Worm (Caenorhabditis elegans): Measurements from ENCODE around the gene F13A2.3.
A peak's percentile ranks its signal among the peaks of the same experiment; 100 is the strongest.

The F13A2.3 gene

DNA sequence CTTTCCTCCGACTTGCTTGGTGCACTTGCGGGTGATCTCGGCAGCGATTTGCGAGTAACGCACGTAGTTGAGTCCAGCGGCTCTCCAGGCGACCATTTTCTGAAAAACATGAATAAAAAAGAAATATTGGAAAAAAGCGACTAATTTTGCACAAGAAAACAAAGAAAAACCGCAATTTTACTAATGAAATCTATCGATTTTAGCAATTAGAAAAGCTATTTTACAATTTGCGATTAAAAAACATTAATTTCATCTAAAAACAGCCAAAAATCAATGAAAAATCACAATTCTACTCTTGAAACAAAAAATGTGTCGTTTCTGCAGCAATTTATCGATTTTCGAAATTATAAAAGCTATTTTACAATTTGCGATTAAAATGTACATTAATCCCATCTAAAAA is 49.8 kb downstream of the F13A2.3 start, which contains the start of gene hpo-18:
TSS of gene hpo-18 (minus strand) at position 101 of the 400 bp plus-strand sequence.
- TF ChIP-seq F16B12.6 (tag; optimal IDR thresholded peaks at IDR 0.05) (no peak), tbx-2 (tag; optimal IDR thresholded peaks at IDR 0.05) (no peak)

DNA sequence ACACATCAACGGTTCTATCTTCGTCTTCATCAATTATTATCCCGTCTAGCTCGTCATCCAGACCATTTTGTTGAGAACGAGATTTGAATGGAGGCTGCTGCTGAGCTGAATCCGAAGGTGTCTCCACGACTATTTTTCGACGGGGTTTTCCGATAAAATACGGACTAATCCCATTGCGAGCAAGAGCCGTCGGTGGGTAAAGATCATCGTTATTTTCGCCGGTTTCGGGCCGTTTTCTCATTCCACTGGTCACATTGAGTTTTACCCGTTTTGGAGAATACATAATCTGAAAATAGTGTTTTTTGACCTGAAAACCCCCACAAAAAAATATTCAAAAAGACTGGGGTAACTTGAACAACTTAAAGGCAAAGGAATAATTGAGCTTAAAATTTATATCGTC is 50.4 kb downstream of the F13A2.3 start, which contains the start of gene figl-1:
TSS of gene figl-1 (minus strand) at position 286 of the 400 bp plus-strand sequence.
- TF ChIP-seq sup-37 (GFP tag; optimal IDR thresholded peaks at IDR 0.05), result no peak
- no peak for TF ChIP-seq sptf-1 (tag; optimal IDR thresholded peaks at IDR 0.05)
- peak; percentile 0 for TF ChIP-seq zip-4 (GFP tag; optimal IDR thresholded peaks at IDR 0.05)
- TF ChIP-seq mef-2 (tag; optimal IDR thresholded peaks at IDR 0.05), result no peak
- no peak for TF ChIP-seq nhr-12 (tag; optimal IDR thresholded peaks at IDR 0.05)
- TF ChIP-seq nhr-71 (tag; optimal IDR thresholded peaks at IDR 0.05), result peak; percentile 7
- TF ChIP-seq elt-2 (tag; optimal IDR thresholded peaks at IDR 0.05), result peak; percentile 6
- no peak for TF ChIP-seq nhr-19 (GFP tag; conservative IDR thresholded peaks at IDR 0.05)
- TF ChIP-seq F16B12.6 (tag; optimal IDR thresholded peaks at IDR 0.05), result no peak
- TF ChIP-seq Y116A8C.19 (tag; optimal IDR thresholded peaks at IDR 0.05; ENCODE audit: borderline replicate concordance), result no peak
- TF ChIP-seq unc-130 (tag; optimal IDR thresholded peaks at IDR 0.05), result no peak
- TF ChIP-seq zag-1 (tag; optimal IDR thresholded peaks at IDR 0.05), result no peak
- TF ChIP-seq efl-1 (optimal IDR thresholded peaks at IDR 0.05), result peak in 1 of 2 experiments; percentile 9
- TF ChIP-seq efl-1 (GFP tag; optimal IDR thresholded peaks at IDR 0.05 in 1 of 2), result peak in 1 of 2 experiments; percentile 86
- no peak for TF ChIP-seq nhr-76 (tag; optimal IDR thresholded peaks at IDR 0.05)
- TF ChIP-seq ztf-11 (tag; optimal IDR thresholded peaks at IDR 0.05), result no peak
- no peak for TF ChIP-seq C04F5.9 (tag; optimal IDR thresholded peaks at IDR 0.05)
- no peak for TF ChIP-seq dsc-1 (tag; optimal IDR thresholded peaks at IDR 0.05)
- no peak for TF ChIP-seq unc-86 (tag; optimal IDR thresholded peaks at IDR 0.05)

Measured in whole organism, L1 larva.